ENCODE assay signal across 1 fruit fly cellular context in the genomic region with DNA sequence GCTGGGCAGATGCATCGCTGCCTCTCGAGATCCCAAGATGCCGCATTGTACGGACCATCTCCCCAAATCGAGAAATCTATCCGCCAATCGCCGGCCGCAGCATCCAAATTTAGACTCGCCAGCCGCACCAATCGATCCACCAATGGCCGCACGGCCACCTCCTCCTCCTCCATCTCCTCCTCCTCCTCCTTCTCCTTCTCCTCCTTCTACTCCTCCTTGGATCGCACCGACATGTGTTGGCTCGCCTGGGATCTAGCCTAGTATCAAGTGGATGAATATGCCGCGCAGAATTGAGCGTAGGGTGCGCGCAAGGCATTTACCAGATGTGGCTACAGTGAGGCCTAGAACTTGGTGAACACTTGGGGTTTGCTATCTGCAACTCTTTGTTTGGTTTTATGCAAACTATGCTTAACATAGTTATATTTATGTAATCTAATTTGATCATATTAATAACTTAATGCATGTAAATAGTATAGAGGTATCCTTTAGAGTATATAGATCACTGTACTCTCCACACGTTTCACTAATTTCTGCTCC.
TF ChIP-seq lines count a peak whose summit lies in the region.

A gene (minus strand): TSS at position 51 of the 537 bp plus-strand sequence.

TF ChIP-seq in whole organism, embryonic, 481 proteins besides CTCF, POLR2A, EP300 and RAD21 (continued from another document and continues in another):
- peak; percentile 94 for TF ChIP-seq CG15601 (tag; optimal IDR thresholded peaks at IDR 0.05; lab: Kevin White, UChicago)
- peak; percentile 94 for TF ChIP-seq Abd-B (GFP tag; optimal IDR thresholded peaks at IDR 0.05; lab: Kevin White, UChicago)
- peak; percentile 95 for TF ChIP-seq CG1024 (GFP tag; IDR thresholded peaks at IDR 0.05; lab: Robert Waterston, UW)
- TF ChIP-seq CG11456 (GFP tag; IDR thresholded peaks at IDR 0.05; lab: Robert Waterston, UW): peak; percentile 97
- TF ChIP-seq fd3F (GFP tag; optimal IDR thresholded peaks at IDR 0.05; lab: Kevin White, UChicago): peak; percentile 88
- TF ChIP-seq zfh2 (GFP tag; optimal IDR thresholded peaks at IDR 0.05; lab: Kevin White, UChicago): peak; percentile 37
- peak; percentile 96 for TF ChIP-seq Optix (GFP tag; IDR thresholded peaks at IDR 0.05; lab: Robert Waterston, UW)
- TF ChIP-seq kay (GFP tag; optimal IDR thresholded peaks at IDR 0.05; lab: Kevin White, UChicago): peak; percentile 85
- TF ChIP-seq Xbp1 (GFP tag; optimal IDR thresholded peaks at IDR 0.05; lab: Kevin White, UChicago): peak; percentile 96
- TF ChIP-seq CG7839 (tag; optimal IDR thresholded peaks at IDR 0.05; lab: Kevin White, UChicago): peak; percentile 96
- peak; percentile 94 for TF ChIP-seq klu (GFP tag; IDR thresholded peaks at IDR 0.05; lab: Robert Waterston, UW)
- TF ChIP-seq inv (GFP tag; IDR thresholded peaks at IDR 0.05; lab: Robert Waterston, UW; ENCODE audit: partially characterized antibody): peak; percentile 24; the same call in 1 of the 2 replicates
- TF ChIP-seq Lhr (GFP tag; optimal IDR thresholded peaks at IDR 0.05; lab: Kevin White, UChicago): peak; percentile 85
- TF ChIP-seq Max (GFP tag; optimal IDR thresholded peaks at IDR 0.05; lab: Kevin White, UChicago): peak; percentile 80
- peak; percentile 85 for TF ChIP-seq jumu (GFP tag; optimal IDR thresholded peaks at IDR 0.05; lab: Kevin White, UChicago)
- TF ChIP-seq dpn (GFP tag; optimal IDR thresholded peaks at IDR 0.05; lab: Kevin White, UChicago): peak; percentile 89 to 95
- peak; percentile 98 for TF ChIP-seq lmd (GFP tag; IDR thresholded peaks at IDR 0.05; lab: Robert Waterston, UW)
- no peak for TF ChIP-seq Tbp (GFP tag; optimal IDR thresholded peaks at IDR 0.05; lab: Kevin White, UChicago)
- peak; percentile 82 for TF ChIP-seq z (GFP tag; IDR thresholded peaks at IDR 0.05; lab: Robert Waterston, UW)
- peak; percentile 98 for TF ChIP-seq HLH3B (GFP tag; IDR thresholded peaks at IDR 0.05; lab: Robert Waterston, UW)
- TF ChIP-seq Hr39 (optimal IDR thresholded peaks at IDR 0.05; lab: Kevin White, UChicago): peak; percentile 30
- TF ChIP-seq pzg (GFP tag; optimal IDR thresholded peaks at IDR 0.05; lab: Kevin White, UChicago): no peak
- TF ChIP-seq YL-1 (GFP tag; optimal IDR thresholded peaks at IDR 0.05; lab: Kevin White, UChicago): peak; percentile 77
- TF ChIP-seq so (GFP tag; IDR thresholded peaks at IDR 0.05; lab: Robert Waterston, UW): peak; percentile 95
- TF ChIP-seq CG17612 (GFP tag; IDR thresholded peaks at IDR 0.05; lab: Robert Waterston, UW): peak; percentile 89
- TF ChIP-seq Hr3 (GFP tag; optimal IDR thresholded peaks at IDR 0.05; lab: Kevin White, UChicago): peak; percentile 94
- TF ChIP-seq Nf-YC (tag; optimal IDR thresholded peaks at IDR 0.05; lab: Kevin White, UChicago): peak; percentile 96
- peak; percentile 20 for TF ChIP-seq CG9876 (GFP tag; optimal IDR thresholded peaks at IDR 0.05; lab: Kevin White, UChicago)
- no peak for TF ChIP-seq vnd (GFP tag; IDR thresholded peaks at IDR 0.05; lab: Robert Waterston, UW; ENCODE audit: partially characterized antibody)
- peak; percentile 84 for TF ChIP-seq B-H2 (GFP tag; optimal IDR thresholded peaks at IDR 0.05; lab: Kevin White, UChicago)
- peak; percentile 93 for TF ChIP-seq CG3407 (GFP tag; optimal IDR thresholded peaks at IDR 0.05; lab: Kevin White, UChicago)
- TF ChIP-seq Sry-δ (GFP tag; optimal IDR thresholded peaks at IDR 0.05; lab: Kevin White, UChicago): peak; percentile 42
- peak; percentile 89 for TF ChIP-seq chn (GFP tag; optimal IDR thresholded peaks at IDR 0.05; lab: Kevin White, UChicago)
- TF ChIP-seq NK7.1 (GFP tag; optimal IDR thresholded peaks at IDR 0.05; lab: Kevin White, UChicago): peak; percentile 75
- no peak for TF ChIP-seq hbn (GFP tag; IDR thresholded peaks at IDR 0.05; lab: Robert Waterston, UW; ENCODE audit: partially characterized antibody)
- TF ChIP-seq jigr1 (GFP tag; IDR thresholded peaks at IDR 0.05; lab: Robert Waterston, UW): peak; percentile 97
- TF ChIP-seq CG17829 (tag; optimal IDR thresholded peaks at IDR 0.05; lab: Kevin White, UChicago): peak; percentile 97
- TF ChIP-seq twi (tag; optimal IDR thresholded peaks at IDR 0.05; lab: Kevin White, UChicago): peak; percentile 97
- peak; percentile 93 for TF ChIP-seq Ravus (GFP tag; IDR thresholded peaks at IDR 0.05; lab: Robert Waterston, UW)
- TF ChIP-seq sim (GFP tag; IDR thresholded peaks at IDR 0.05; lab: Robert Waterston, UW): peak; percentile 97
- TF ChIP-seq luna (GFP tag; optimal IDR thresholded peaks at IDR 0.05; lab: Kevin White, UChicago): peak; percentile 12
- peak; percentile 86 for TF ChIP-seq Doc2 (GFP tag; IDR thresholded peaks at IDR 0.05; lab: Robert Waterston, UW)
- TF ChIP-seq jing (GFP tag; optimal IDR thresholded peaks at IDR 0.05; lab: Kevin White, UChicago): peak; percentile 88
- peak; percentile 97 for TF ChIP-seq dati (GFP tag; IDR thresholded peaks at IDR 0.05; lab: Robert Waterston, UW)
- TF ChIP-seq Ptx1 (GFP tag; IDR thresholded peaks at IDR 0.05; lab: Robert Waterston, UW): peak; percentile 99
- TF ChIP-seq CG34422 (GFP tag; IDR thresholded peaks at IDR 0.05; lab: Robert Waterston, UW): peak; percentile 99
- peak; percentile 63 for TF ChIP-seq Dip2 (GFP tag; IDR thresholded peaks at IDR 0.05; lab: Robert Waterston, UW)
- TF ChIP-seq unc-4 (GFP tag; IDR thresholded peaks at IDR 0.05; lab: Robert Waterston, UW; ENCODE audit: partially characterized antibody): no peak
- TF ChIP-seq ttk (GFP tag; IDR thresholded peaks at IDR 0.05; lab: Robert Waterston, UW): peak; percentile 98
- TF ChIP-seq gsb (GFP tag; IDR thresholded peaks at IDR 0.05; lab: Robert Waterston, UW): peak; percentile 94
- peak; percentile 78 for TF ChIP-seq CG4617 (GFP tag; optimal IDR thresholded peaks at IDR 0.05; lab: Kevin White, UChicago; ENCODE audit: borderline replicate concordance)
- peak; percentile 62 for TF ChIP-seq en (GFP tag; optimal IDR thresholded peaks at IDR 0.05; lab: Kevin White, UChicago)
- peak; percentile 93 for TF ChIP-seq Drgx (GFP tag; IDR thresholded peaks at IDR 0.05; lab: Robert Waterston, UW)
- TF ChIP-seq row (GFP tag; IDR thresholded peaks at IDR 0.05; lab: Robert Waterston, UW): peak; percentile 99
- peak; percentile 98 for TF ChIP-seq CG2199 (GFP tag; IDR thresholded peaks at IDR 0.05; lab: Robert Waterston, UW)
- peak; percentile 86 for TF ChIP-seq CG15011 (GFP tag; optimal IDR thresholded peaks at IDR 0.05; lab: Kevin White, UChicago)
- TF ChIP-seq ap (GFP tag; IDR thresholded peaks at IDR 0.05; lab: Robert Waterston, UW): peak; percentile 97
- peak; percentile 69 for TF ChIP-seq Bteb2 (GFP tag; optimal IDR thresholded peaks at IDR 0.05; lab: Kevin White, UChicago)
- TF ChIP-seq CG6791 (GFP tag; IDR thresholded peaks at IDR 0.05; lab: Robert Waterston, UW; ENCODE audit: partially characterized antibody): no peak
- peak; percentile 80 for TF ChIP-seq Atf-2 (GFP tag; optimal IDR thresholded peaks at IDR 0.05; lab: Kevin White, UChicago)
- TF ChIP-seq CG7745 (tag; optimal IDR thresholded peaks at IDR 0.05; lab: Kevin White, UChicago): peak; percentile 83
- TF ChIP-seq CG18764 (GFP tag; optimal IDR thresholded peaks at IDR 0.05; lab: Kevin White, UChicago): peak; percentile 87
- TF ChIP-seq h (optimal IDR thresholded peaks at IDR 0.05; lab: Kevin White, UChicago): no peak
- peak; percentile 95 for TF ChIP-seq CG14050 (GFP tag; IDR thresholded peaks at IDR 0.05; lab: Robert Waterston, UW)
- TF ChIP-seq CG14710 (tag; optimal IDR thresholded peaks at IDR 0.05; lab: Kevin White, UChicago): peak; percentile 95
- TF ChIP-seq Jarid2 (GFP tag; optimal IDR thresholded peaks at IDR 0.05; lab: Kevin White, UChicago): peak; percentile 73
- TF ChIP-seq ssp (GFP tag; IDR thresholded peaks at IDR 0.05; lab: Robert Waterston, UW): peak; percentile 93
- peak; percentile 91 for TF ChIP-seq CG31388 (GFP tag; optimal IDR thresholded peaks at IDR 0.05; lab: Kevin White, UChicago)
- TF ChIP-seq Atf6 (GFP tag; IDR thresholded peaks at IDR 0.05; lab: Robert Waterston, UW): peak; percentile 91
- peak; percentile 97 for TF ChIP-seq sens-2 (GFP tag; IDR thresholded peaks at IDR 0.05; lab: Robert Waterston, UW)
- TF ChIP-seq zfh1 (GFP tag; IDR thresholded peaks at IDR 0.05; lab: Robert Waterston, UW): peak; percentile 99
- TF ChIP-seq CG4820 (GFP tag; optimal IDR thresholded peaks at IDR 0.05; lab: Kevin White, UChicago): peak; percentile 96
- TF ChIP-seq wek (GFP tag; optimal IDR thresholded peaks at IDR 0.05; lab: Kevin White, UChicago): peak; percentile 74
- TF ChIP-seq CG4360 (GFP tag; IDR thresholded peaks at IDR 0.05; lab: Robert Waterston, UW): peak; percentile 87
- TF ChIP-seq CG17328 (GFP tag; IDR thresholded peaks at IDR 0.05; lab: Robert Waterston, UW): peak; percentile 98
- TF ChIP-seq CG1647 (GFP tag; optimal IDR thresholded peaks at IDR 0.05; lab: Kevin White, UChicago): peak; percentile 71
- peak; percentile 82 for TF ChIP-seq cwo (GFP tag; optimal IDR thresholded peaks at IDR 0.05; lab: Kevin White, UChicago)
- no peak for TF ChIP-seq hth (optimal IDR thresholded peaks at IDR 0.05; lab: Kevin White, UChicago)
- peak; percentile 96 for TF ChIP-seq CG17359 (tag; optimal IDR thresholded peaks at IDR 0.05; lab: Kevin White, UChicago)
- peak; percentile 65 for TF ChIP-seq CG9609 (GFP tag; optimal IDR thresholded peaks at IDR 0.05; lab: Kevin White, UChicago)
- TF ChIP-seq CG11247 (GFP tag; IDR thresholded peaks at IDR 0.05; lab: Robert Waterston, UW): peak; percentile 96
- TF ChIP-seq D (optimal IDR thresholded peaks at IDR 0.05; lab: Kevin White, UChicago): no peak
- peak; percentile 96 for TF ChIP-seq D (GFP tag; optimal IDR thresholded peaks at IDR 0.05; lab: Kevin White, UChicago)
- TF ChIP-seq CG12104 (GFP tag; optimal IDR thresholded peaks at IDR 0.05; lab: Kevin White, UChicago): peak; percentile 82
- TF ChIP-seq CG7271 (tag; optimal IDR thresholded peaks at IDR 0.05; lab: Kevin White, UChicago): peak; percentile 79
- TF ChIP-seq caup (GFP tag; optimal IDR thresholded peaks at IDR 0.05; lab: Kevin White, UChicago; ENCODE audit: severe bottlenecking): peak; percentile 89
- TF ChIP-seq wdn (GFP tag; IDR thresholded peaks at IDR 0.05; lab: Robert Waterston, UW): peak; percentile 90
- peak; percentile 50 for TF ChIP-seq CG12236 (GFP tag; optimal IDR thresholded peaks at IDR 0.05; lab: Kevin White, UChicago)
- peak; percentile 95 for TF ChIP-seq CG30431 (GFP tag; optimal IDR thresholded peaks at IDR 0.05; lab: Kevin White, UChicago)
- TF ChIP-seq Dp (GFP tag; optimal IDR thresholded peaks at IDR 0.05; lab: Kevin White, UChicago): no peak
- TF ChIP-seq knrl (GFP tag; IDR thresholded peaks at IDR 0.05; lab: Robert Waterston, UW; ENCODE audit: partially characterized antibody): no peak
- peak; percentile 73 for TF ChIP-seq D19B (GFP tag; optimal IDR thresholded peaks at IDR 0.05; lab: Kevin White, UChicago)
- peak; percentile 93 for TF ChIP-seq CG9215 (GFP tag; IDR thresholded peaks at IDR 0.05; lab: Robert Waterston, UW)
- TF ChIP-seq Meics (GFP tag; optimal IDR thresholded peaks at IDR 0.05; lab: Kevin White, UChicago): peak; percentile 88
- peak; percentile 94 for TF ChIP-seq CG12391 (tag; optimal IDR thresholded peaks at IDR 0.05; lab: Kevin White, UChicago)
- peak; percentile 98 for TF ChIP-seq CG15696 (tag; optimal IDR thresholded peaks at IDR 0.05; lab: Kevin White, UChicago)
- peak; percentile 95 for TF ChIP-seq Oaz (GFP tag; IDR thresholded peaks at IDR 0.05; lab: Robert Waterston, UW)
- TF ChIP-seq CG4282 (GFP tag; optimal IDR thresholded peaks at IDR 0.05; lab: Kevin White, UChicago): no peak
- no peak for TF ChIP-seq hkb (optimal IDR thresholded peaks at IDR 0.05; lab: Kevin White, UChicago)
- peak; percentile 97 for TF ChIP-seq hkb (GFP tag; IDR thresholded peaks at IDR 0.05; lab: Robert Waterston, UW)
- peak; percentile 73 for TF ChIP-seq CG13624 (GFP tag; optimal IDR thresholded peaks at IDR 0.05; lab: Kevin White, UChicago)
- TF ChIP-seq dm (GFP tag; optimal IDR thresholded peaks at IDR 0.05; lab: Kevin White, UChicago): peak; percentile 76
- no peak for TF ChIP-seq CG7963 (GFP tag; IDR thresholded peaks at IDR 0.05; lab: Robert Waterston, UW; ENCODE audit: partially characterized antibody)
- TF ChIP-seq Ets97D (GFP tag; optimal IDR thresholded peaks at IDR 0.05; lab: Kevin White, UChicago): peak; percentile 57
- TF ChIP-seq bigmax (GFP tag; optimal IDR thresholded peaks at IDR 0.05; lab: Kevin White, UChicago): peak; percentile 25
- peak; percentile 88 for TF ChIP-seq CG10431 (GFP tag; optimal IDR thresholded peaks at IDR 0.05; lab: Kevin White, UChicago)
- peak; percentile 65 for TF ChIP-seq CHES-1-like (GFP tag; optimal IDR thresholded peaks at IDR 0.05; lab: Kevin White, UChicago)
- peak; percentile 97 for TF ChIP-seq CG2712 (tag; optimal IDR thresholded peaks at IDR 0.05; lab: Kevin White, UChicago)
- TF ChIP-seq vvl (GFP tag; IDR thresholded peaks at IDR 0.05; lab: Robert Waterston, UW): peak; percentile 99
- TF ChIP-seq CG18011 (GFP tag; optimal IDR thresholded peaks at IDR 0.05; lab: Kevin White, UChicago): peak; percentile 66
- peak; percentile 91 for TF ChIP-seq Usf (GFP tag; optimal IDR thresholded peaks at IDR 0.05; lab: Kevin White, UChicago)
- peak; percentile 94 for TF ChIP-seq CG11504 (tag; optimal IDR thresholded peaks at IDR 0.05; lab: Kevin White, UChicago)
- peak; percentile 96 for TF ChIP-seq sqz (GFP tag; optimal IDR thresholded peaks at IDR 0.05; lab: Kevin White, UChicago)
- peak; percentile 88 for TF ChIP-seq lilli (GFP tag; optimal IDR thresholded peaks at IDR 0.05; lab: Kevin White, UChicago)
- no peak for TF ChIP-seq CG34224 (GFP tag; IDR thresholded peaks at IDR 0.05; lab: Robert Waterston, UW; ENCODE audit: partially characterized antibody)
- TF ChIP-seq pho (GFP tag; optimal IDR thresholded peaks at IDR 0.05; lab: Kevin White, UChicago): peak; percentile 66
- no peak for TF ChIP-seq CG14860 (GFP tag; IDR thresholded peaks at IDR 0.05; lab: Robert Waterston, UW; ENCODE audit: partially characterized antibody)
- TF ChIP-seq abd-A (tag; optimal IDR thresholded peaks at IDR 0.05; lab: Kevin White, UChicago): no peak
- peak; percentile 85 for TF ChIP-seq CG13296 (GFP tag; optimal IDR thresholded peaks at IDR 0.05; lab: Kevin White, UChicago)
- peak; percentile 95 for TF ChIP-seq wor (GFP tag; IDR thresholded peaks at IDR 0.05; lab: Robert Waterston, UW)
- TF ChIP-seq CG1832 (GFP tag; optimal IDR thresholded peaks at IDR 0.05; lab: Kevin White, UChicago): no peak
- TF ChIP-seq CG2678 (tag; optimal IDR thresholded peaks at IDR 0.05; lab: Kevin White, UChicago): peak; percentile 95
- TF ChIP-seq Dip3 (GFP tag; optimal IDR thresholded peaks at IDR 0.05; lab: Kevin White, UChicago): peak; percentile 70
- TF ChIP-seq CG12769 (tag; optimal IDR thresholded peaks at IDR 0.05; lab: Kevin White, UChicago): peak; percentile 95
- peak; percentile 95 for TF ChIP-seq gsb-n (tag; optimal IDR thresholded peaks at IDR 0.05; lab: Kevin White, UChicago)
